Worm (Caenorhabditis elegans) whole organism, L1 larva: ENCODE data around the gene cup-15.

Experiments
- dpl-1 ChIP-seq, 3 experiments: fragments of 150-350 bp in 2 of 3; sonication (generic microtip) in 1 of 3; optimal IDR thresholded peaks; 2 replicates each; lab custom pipeline; 2014 to 2017; ENCODE audit warnings: missing biosample characterization in 3 of 3, missing genetic modification characterization in 3 of 3, missing genetic modification reagents in 3 of 3
- fkh-10 ChIP-seq: sonication (generic microtip); optimal IDR thresholded peaks from 2 replicates; lab custom pipeline; 2017; ENCODE audit warnings: missing biosample characterization, missing genetic modification reagents, missing genetic modification characterization
- skn-1 ChIP-seq: fragments of 150-350 bp; optimal IDR thresholded peaks from 2 replicates; lab custom pipeline; 2014; ENCODE audit warnings: missing biosample characterization, missing genetic modification characterization

DNA sequence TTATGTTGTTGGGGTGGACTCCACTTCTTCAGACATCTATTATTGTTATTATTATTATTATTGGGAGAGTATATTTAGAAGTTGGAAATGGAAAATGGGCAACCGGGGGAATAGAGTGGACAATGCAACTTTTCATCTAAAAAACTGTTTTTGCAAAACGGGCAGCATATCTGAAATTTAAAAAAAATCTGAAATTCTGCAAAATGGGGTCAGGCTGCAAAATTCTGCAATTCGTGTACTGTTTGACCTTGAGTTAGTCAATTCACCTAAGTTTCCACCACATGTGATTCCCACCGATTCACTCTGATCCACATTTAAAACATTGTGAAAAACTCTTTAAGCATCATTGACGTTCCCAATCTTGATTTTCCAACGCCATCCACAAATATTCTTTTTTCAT lies 20.2 kb downstream of the cup-15 start, which contains the start of gene C06C3.4:
- TF ChIP-seq skn-1 (tag; lab: Kevin White, UChicago) = no peak
- no peak for TF ChIP-seq fkh-10 (GFP tag; lab: Kevin White, UChicago)
- no peak for TF ChIP-seq dpl-1 (GFP tag; optimal IDR thresholded peaks at IDR 0.05; lab: Kevin White, UChicago)
